Worm (Caenorhabditis elegans) whole organism, L4 larva: ENCODE data around the gene atz-1.

ENCODE experiments used
- pha-4 ChIP-seq, 2 experiments: fragments of 150-350 bp in 1 of 2; fragments of 200-800 bp in 1 of 2; sonication (Bioruptor generic) in 1 of 2; IDR thresholded peaks in 1 of 2; optimal IDR thresholded peaks in 1 of 2; 2 replicates each; pipeline versions ENCODE4 v1.3.6 to Lab custom; 2014 to 2022; ENCODE audit warnings: missing genetic modification characterization in 2 of 2, missing genetic modification reagents in 2 of 2, missing biosample characterization in 1 of 2, missing compliant biosample characterization in 1 of 2
- unc-130 ChIP-seq: sonication (generic microtip); optimal IDR thresholded peaks from 2 replicates; lab custom pipeline; 2016; ENCODE audit warnings: missing genetic modification reagents, missing genetic modification characterization, missing compliant biosample characterization

- TF ChIP-seq unc-130 (no peak), pha-4 (GFP tag; IDR thresholded peaks at IDR 0.05; lab: Robert Waterston, UW) (no peak), pha-4 (tag; optimal IDR thresholded peaks at IDR 0.05; lab: Kevin White, UChicago) (no peak)
These were observed 41.8 kb downstream of the atz-1 start for ce11 chrIV:12334142-12334541.
